Comparison of ENCODE assay signal across 1 fruit fly cellular context in genomic region chr3L:11554338-11554737, dm6.
TF ChIP-seq lines count a peak whose summit lies in the region.

No protein-coding gene starts in this region.

TF ChIP-seq in whole organism, embryonic, 481 proteins besides CTCF, POLR2A, EP300 and RAD21 (continued from another document and continues in another):
- TF ChIP-seq GATAe (GFP tag; conservative IDR thresholded peaks at IDR 0.05; lab: Robert Waterston, UW) = no peak
- peak; percentile 53; the same call in 2 of the 3 replicates for TF ChIP-seq Optix (GFP tag; IDR thresholded peaks at IDR 0.05; lab: Robert Waterston, UW)
- no peak for TF ChIP-seq CG15073 (GFP tag; optimal IDR thresholded peaks at IDR 0.05; lab: Kevin White, UChicago)
- no peak for TF ChIP-seq gt (GFP tag; IDR thresholded peaks at IDR 0.05; lab: Robert Waterston, UW)
- TF ChIP-seq Sox100B (GFP tag; optimal IDR thresholded peaks at IDR 0.05; lab: Kevin White, UChicago) = peak; percentile 83
- peak; percentile 63 for TF ChIP-seq caup (GFP tag; optimal IDR thresholded peaks at IDR 0.05; lab: Kevin White, UChicago; ENCODE audit: severe bottlenecking)
- peak; percentile 64 for TF ChIP-seq ewg (GFP tag; optimal IDR thresholded peaks at IDR 0.05; lab: Kevin White, UChicago)
- TF ChIP-seq CG1233 (GFP tag; optimal IDR thresholded peaks at IDR 0.05; lab: Kevin White, UChicago) = peak; percentile 81
- TF ChIP-seq nmo (GFP tag; optimal IDR thresholded peaks at IDR 0.05; lab: Kevin White, UChicago) = peak; percentile 89
- TF ChIP-seq phol (tag; optimal IDR thresholded peaks at IDR 0.05; lab: Kevin White, UChicago) = peak; percentile 91
- no peak for TF ChIP-seq usp (GFP tag; optimal IDR thresholded peaks at IDR 0.05; lab: Kevin White, UChicago)
- TF ChIP-seq knrl (GFP tag; IDR thresholded peaks at IDR 0.05; lab: Robert Waterston, UW; ENCODE audit: partially characterized antibody) = no peak
- peak; percentile 96 for TF ChIP-seq CG14710 (tag; optimal IDR thresholded peaks at IDR 0.05; lab: Kevin White, UChicago)
- peak; percentile 91 for TF ChIP-seq Med (GFP tag; lab: Kevin White, UChicago)
- no peak for TF ChIP-seq Trl (optimal IDR thresholded peaks at IDR 0.05; lab: Kevin White, UChicago)
- peak; percentile 73 for TF ChIP-seq Trl (GFP tag; optimal IDR thresholded peaks at IDR 0.05; lab: Kevin White, UChicago)
- TF ChIP-seq CG8290 (GFP tag; optimal IDR thresholded peaks at IDR 0.05; lab: Kevin White, UChicago) = peak; percentile 87
- TF ChIP-seq CG8290 (tag; optimal IDR thresholded peaks at IDR 0.05; lab: Kevin White, UChicago) = peak; percentile 48 to 67
- TF ChIP-seq sr (GFP tag; IDR thresholded peaks at IDR 0.05; lab: Robert Waterston, UW) = no peak
- TF ChIP-seq ham (GFP tag; IDR thresholded peaks at IDR 0.05; lab: Robert Waterston, UW) = no peak
- TF ChIP-seq repo (GFP tag; optimal IDR thresholded peaks at IDR 0.05; lab: Kevin White, UChicago) = peak; percentile 65
- TF ChIP-seq CG10654 (GFP tag; optimal IDR thresholded peaks at IDR 0.05; lab: Kevin White, UChicago) = peak; percentile 74
- TF ChIP-seq Ets65A (GFP tag; lab: Kevin White, UChicago) = peak; percentile 96
- no peak for TF ChIP-seq CG10543 (GFP tag; optimal IDR thresholded peaks at IDR 0.05; lab: Kevin White, UChicago)
- TF ChIP-seq CG11695 (GFP tag; IDR thresholded peaks at IDR 0.05; lab: Robert Waterston, UW) = peak; percentile 81
- peak; percentile 53 for TF ChIP-seq CG2120 (GFP tag; optimal IDR thresholded peaks at IDR 0.05; lab: Kevin White, UChicago)
- TF ChIP-seq C15 (GFP tag; IDR thresholded peaks at IDR 0.05; lab: Robert Waterston, UW) = 0 out of 3 replicates have a peak, but pooled peaks have one; percentile 7
- 0 out of 3 replicates have a peak, but pooled peaks have one; percentile 23 for TF ChIP-seq so (GFP tag; IDR thresholded peaks at IDR 0.05; lab: Robert Waterston, UW)
- peak; percentile 85 for TF ChIP-seq CG3407 (GFP tag; optimal IDR thresholded peaks at IDR 0.05; lab: Kevin White, UChicago)
- peak; percentile 76 for TF ChIP-seq CG10462 (GFP tag; optimal IDR thresholded peaks at IDR 0.05; lab: Kevin White, UChicago)
- no peak for TF ChIP-seq CG6791 (GFP tag; IDR thresholded peaks at IDR 0.05; lab: Robert Waterston, UW; ENCODE audit: partially characterized antibody)
- TF ChIP-seq gsb-n (tag; optimal IDR thresholded peaks at IDR 0.05; lab: Kevin White, UChicago) = peak; percentile 91
- TF ChIP-seq CG9817 (tag; optimal IDR thresholded peaks at IDR 0.05; lab: Kevin White, UChicago) = no peak
- no peak for TF ChIP-seq Fer2 (tag; optimal IDR thresholded peaks at IDR 0.05; lab: Kevin White, UChicago)
- TF ChIP-seq CG4282 (GFP tag; optimal IDR thresholded peaks at IDR 0.05; lab: Kevin White, UChicago) = no peak
- peak; percentile 4 for TF ChIP-seq Hmx (GFP tag; optimal IDR thresholded peaks at IDR 0.05; lab: Kevin White, UChicago)
- TF ChIP-seq MBD-R2 (GFP tag; IDR thresholded peaks at IDR 0.05; lab: Robert Waterston, UW) = 0 out of 2 replicates have a peak, but pooled peaks have one; percentile 9
- no peak for TF ChIP-seq fru (optimal IDR thresholded peaks at IDR 0.05; lab: Kevin White, UChicago)
- TF ChIP-seq CG17568 (GFP tag; optimal IDR thresholded peaks at IDR 0.05; lab: Kevin White, UChicago) = peak; percentile 81
- TF ChIP-seq trem (tag; optimal IDR thresholded peaks at IDR 0.05; lab: Kevin White, UChicago) = peak; percentile 93
- TF ChIP-seq lola (GFP tag; optimal IDR thresholded peaks at IDR 0.05; lab: Kevin White, UChicago) = peak in 1 of 3 experiments; percentile 96
- no peak for TF ChIP-seq Oaz (GFP tag; IDR thresholded peaks at IDR 0.05; lab: Robert Waterston, UW)
- TF ChIP-seq CG4328 (GFP tag; optimal IDR thresholded peaks at IDR 0.05; lab: Kevin White, UChicago) = no peak
- peak; percentile 72 for TF ChIP-seq CG18619 (GFP tag; optimal IDR thresholded peaks at IDR 0.05; lab: Kevin White, UChicago)
- peak; percentile 20 for TF ChIP-seq mam (GFP tag; optimal IDR thresholded peaks at IDR 0.05; lab: Kevin White, UChicago)
- peak; percentile 98 for TF ChIP-seq ac (GFP tag; optimal IDR thresholded peaks at IDR 0.05; lab: Kevin White, UChicago)
- peak; percentile 89 for TF ChIP-seq CG4820 (GFP tag; optimal IDR thresholded peaks at IDR 0.05; lab: Kevin White, UChicago)
- peak; percentile 88 for TF ChIP-seq NC2β (GFP tag; optimal IDR thresholded peaks at IDR 0.05; lab: Kevin White, UChicago)
- peak; percentile 82 for TF ChIP-seq CG13775 (GFP tag; optimal IDR thresholded peaks at IDR 0.05; lab: Kevin White, UChicago)
- no peak for TF ChIP-seq CkIIα-i1 (GFP tag; IDR thresholded peaks at IDR 0.05; lab: Robert Waterston, UW)
- TF ChIP-seq corto (GFP tag; optimal IDR thresholded peaks at IDR 0.05; lab: Kevin White, UChicago) = no peak
- peak; percentile 85 for TF ChIP-seq CG5245 (GFP tag; optimal IDR thresholded peaks at IDR 0.05; lab: Kevin White, UChicago)
- peak; percentile 90 for TF ChIP-seq CG10267 (tag; optimal IDR thresholded peaks at IDR 0.05; lab: Kevin White, UChicago)
- TF ChIP-seq dati (GFP tag; IDR thresholded peaks at IDR 0.05; lab: Robert Waterston, UW) = peak; percentile 54; the same call in 1 of the 2 replicates
- no peak for TF ChIP-seq hkb (optimal IDR thresholded peaks at IDR 0.05; lab: Kevin White, UChicago)
- peak; percentile 83 for TF ChIP-seq hkb (GFP tag; IDR thresholded peaks at IDR 0.05; lab: Robert Waterston, UW)
- TF ChIP-seq HmgD (GFP tag; optimal IDR thresholded peaks at IDR 0.05; lab: Kevin White, UChicago) = no peak
- no peak for TF ChIP-seq hbn (GFP tag; IDR thresholded peaks at IDR 0.05; lab: Robert Waterston, UW; ENCODE audit: partially characterized antibody)
- TF ChIP-seq zfh2 (GFP tag; optimal IDR thresholded peaks at IDR 0.05; lab: Kevin White, UChicago) = no peak
- TF ChIP-seq chif (GFP tag; optimal IDR thresholded peaks at IDR 0.05; lab: Kevin White, UChicago) = peak; percentile 83 to 90
- peak; percentile 84 for TF ChIP-seq CG6813 (GFP tag; optimal IDR thresholded peaks at IDR 0.05; lab: Kevin White, UChicago)
- TF ChIP-seq Max (GFP tag; optimal IDR thresholded peaks at IDR 0.05; lab: Kevin White, UChicago) = peak; percentile 84
- peak in 1 of 2 experiments; percentile 76 for TF ChIP-seq Eip74EF (GFP tag; optimal IDR thresholded peaks at IDR 0.05; lab: Kevin White, UChicago)
- TF ChIP-seq oc (tag; optimal IDR thresholded peaks at IDR 0.05; lab: Kevin White, UChicago) = peak; percentile 80
- TF ChIP-seq cg (GFP tag; optimal IDR thresholded peaks at IDR 0.05; lab: Kevin White, UChicago) = no peak
- TF ChIP-seq ara (GFP tag; IDR thresholded peaks at IDR 0.05; lab: Robert Waterston, UW) = peak; percentile 96
- peak; percentile 55 for TF ChIP-seq CG2116 (GFP tag; optimal IDR thresholded peaks at IDR 0.05; lab: Kevin White, UChicago)
- TF ChIP-seq nom (GFP tag; optimal IDR thresholded peaks at IDR 0.05; lab: Kevin White, UChicago) = peak; percentile 26
- peak; percentile 48 for TF ChIP-seq CG12299 (tag; optimal IDR thresholded peaks at IDR 0.05; lab: Kevin White, UChicago)
- TF ChIP-seq Usf (GFP tag; optimal IDR thresholded peaks at IDR 0.05; lab: Kevin White, UChicago) = peak; percentile 70
- TF ChIP-seq Jarid2 (GFP tag; optimal IDR thresholded peaks at IDR 0.05; lab: Kevin White, UChicago) = no peak
- 0 out of 3 replicates have a peak, but pooled peaks have one; percentile 21 for TF ChIP-seq CG2889 (GFP tag; IDR thresholded peaks at IDR 0.05; lab: Robert Waterston, UW)
- peak; percentile 56; the same call in 1 of the 2 replicates for TF ChIP-seq stc (GFP tag; IDR thresholded peaks at IDR 0.05; lab: Robert Waterston, UW)
- peak; percentile 69; the same call in 1 of the 2 replicates for TF ChIP-seq danr (GFP tag; IDR thresholded peaks at IDR 0.05; lab: Robert Waterston, UW)
- TF ChIP-seq btn (GFP tag; optimal IDR thresholded peaks at IDR 0.05; lab: Kevin White, UChicago) = peak; percentile 46
- peak; percentile 58 for TF ChIP-seq Kr (GFP tag; optimal IDR thresholded peaks at IDR 0.05; lab: Kevin White, UChicago)
- TF ChIP-seq D (optimal IDR thresholded peaks at IDR 0.05; lab: Kevin White, UChicago) = no peak
- TF ChIP-seq D (GFP tag; optimal IDR thresholded peaks at IDR 0.05; lab: Kevin White, UChicago) = peak; percentile 89
- TF ChIP-seq CG17328 (GFP tag; IDR thresholded peaks at IDR 0.05; lab: Robert Waterston, UW) = peak; percentile 83
- no peak for TF ChIP-seq Doc3 (GFP tag; IDR thresholded peaks at IDR 0.05; lab: Robert Waterston, UW; ENCODE audit: partially characterized antibody)
- no peak for TF ChIP-seq sna (GFP tag; IDR thresholded peaks at IDR 0.05; lab: Robert Waterston, UW; ENCODE audit: partially characterized antibody)
- peak; percentile 90 for TF ChIP-seq az2 (GFP tag; optimal IDR thresholded peaks at IDR 0.05; lab: Kevin White, UChicago)
- peak; percentile 89 for TF ChIP-seq zf30C (GFP tag; optimal IDR thresholded peaks at IDR 0.05; lab: Kevin White, UChicago)
- no peak for TF ChIP-seq CG6765 (GFP tag; optimal IDR thresholded peaks at IDR 0.05; lab: Kevin White, UChicago)
- TF ChIP-seq pita (GFP tag; optimal IDR thresholded peaks at IDR 0.05; lab: Kevin White, UChicago) = no peak
- TF ChIP-seq CG4360 (GFP tag; IDR thresholded peaks at IDR 0.05; lab: Robert Waterston, UW) = peak; percentile 56; the same call in 1 of the 2 replicates
- TF ChIP-seq CG2875 (GFP tag; optimal IDR thresholded peaks at IDR 0.05; lab: Kevin White, UChicago) = peak; percentile 78
- peak; percentile 65 for TF ChIP-seq CG12236 (GFP tag; optimal IDR thresholded peaks at IDR 0.05; lab: Kevin White, UChicago)
- TF ChIP-seq Dref (GFP tag; IDR thresholded peaks at IDR 0.05; lab: Robert Waterston, UW) = no peak
- TF ChIP-seq stwl (tag; optimal IDR thresholded peaks at IDR 0.05; lab: Kevin White, UChicago) = peak; percentile 74
- peak; percentile 36; the same call in 1 of the 3 replicates for TF ChIP-seq Aef1 (GFP tag; IDR thresholded peaks at IDR 0.05; lab: Robert Waterston, UW)
- peak; percentile 77 for TF ChIP-seq kni (GFP tag; optimal IDR thresholded peaks at IDR 0.05; lab: Kevin White, UChicago)
- TF ChIP-seq CG1603 (tag; optimal IDR thresholded peaks at IDR 0.05; lab: Kevin White, UChicago) = peak; percentile 92
- TF ChIP-seq CG11560 (tag; IDR thresholded peaks at IDR 0.05; lab: Robert Waterston, UW) = no peak
- TF ChIP-seq CG3065 (GFP tag; optimal IDR thresholded peaks at IDR 0.05; lab: Kevin White, UChicago) = peak; percentile 73
- TF ChIP-seq abd-A (tag; optimal IDR thresholded peaks at IDR 0.05; lab: Kevin White, UChicago) = no peak
- TF ChIP-seq Hr78 (GFP tag; optimal IDR thresholded peaks at IDR 0.05; lab: Kevin White, UChicago) = peak in 1 of 2 experiments; percentile 60
- peak; percentile 96 for TF ChIP-seq CG18262 (tag; optimal IDR thresholded peaks at IDR 0.05; lab: Kevin White, UChicago)
- TF ChIP-seq CG8359 (GFP tag; optimal IDR thresholded peaks at IDR 0.05; lab: Kevin White, UChicago; ENCODE audit: borderline replicate concordance) = peak; percentile 78
- TF ChIP-seq CG8281 (tag; optimal IDR thresholded peaks at IDR 0.05; lab: Kevin White, UChicago) = peak; percentile 42
- no peak for TF ChIP-seq CG6175 (GFP tag; IDR thresholded peaks at IDR 0.05; lab: Robert Waterston, UW)
- peak; percentile 62 for TF ChIP-seq CG14014 (GFP tag; IDR thresholded peaks at IDR 0.05; lab: Robert Waterston, UW)
- TF ChIP-seq Vsx1 (GFP tag; optimal IDR thresholded peaks at IDR 0.05; lab: Kevin White, UChicago) = peak; percentile 59
- TF ChIP-seq Fer1 (GFP tag; optimal IDR thresholded peaks at IDR 0.05; lab: Kevin White, UChicago) = peak; percentile 8
- peak; percentile 37 for TF ChIP-seq crc (GFP tag; optimal IDR thresholded peaks at IDR 0.05; lab: Kevin White, UChicago)
- TF ChIP-seq nerfin-1 (tag; optimal IDR thresholded peaks at IDR 0.05; lab: Kevin White, UChicago) = peak; percentile 79
- TF ChIP-seq CG3281 (GFP tag; optimal IDR thresholded peaks at IDR 0.05; lab: Kevin White, UChicago) = peak; percentile 50
- no peak for TF ChIP-seq CG42726 (GFP tag; IDR thresholded peaks at IDR 0.05; lab: Robert Waterston, UW; ENCODE audit: partially characterized antibody)
- peak; percentile 13 for TF ChIP-seq Sry-δ (GFP tag; optimal IDR thresholded peaks at IDR 0.05; lab: Kevin White, UChicago)
- peak; percentile 80 for TF ChIP-seq CG18764 (GFP tag; optimal IDR thresholded peaks at IDR 0.05; lab: Kevin White, UChicago)
- TF ChIP-seq CG10366 (GFP tag; IDR thresholded peaks at IDR 0.05; lab: Robert Waterston, UW) = peak; percentile 73
- no peak for TF ChIP-seq eyg (GFP tag; optimal IDR thresholded peaks at IDR 0.05; lab: Kevin White, UChicago)
- no peak; the same call in 1 of the 2 replicates for TF ChIP-seq dan (GFP tag; IDR thresholded peaks at IDR 0.05; lab: Robert Waterston, UW)
- peak; percentile 96 for TF ChIP-seq CG10979 (tag; optimal IDR thresholded peaks at IDR 0.05; lab: Kevin White, UChicago)
- peak; percentile 70 for TF ChIP-seq CG30020 (tag; optimal IDR thresholded peaks at IDR 0.05; lab: Kevin White, UChicago)
- TF ChIP-seq CG14441 (GFP tag; IDR thresholded peaks at IDR 0.05; lab: Robert Waterston, UW) = peak; percentile 68
- peak; percentile 72 for TF ChIP-seq lmd (GFP tag; IDR thresholded peaks at IDR 0.05; lab: Robert Waterston, UW)
- peak; percentile 60 for TF ChIP-seq nau (GFP tag; optimal IDR thresholded peaks at IDR 0.05; lab: Kevin White, UChicago)
- no peak for TF ChIP-seq pan (optimal IDR thresholded peaks at IDR 0.05; lab: Kevin White, UChicago)
- peak in 1 of 2 experiments; percentile 76 for TF ChIP-seq pan (GFP tag; optimal IDR thresholded peaks at IDR 0.05 in 1 of 2, IDR thresholded peaks at IDR 0.05 in 1 of 2)
- TF ChIP-seq grau (tag; optimal IDR thresholded peaks at IDR 0.05; lab: Kevin White, UChicago) = peak; percentile 82
- peak; percentile 51 for TF ChIP-seq HLH54F (GFP tag; optimal IDR thresholded peaks at IDR 0.05; lab: Kevin White, UChicago)
- TF ChIP-seq CG7372 (GFP tag; IDR thresholded peaks at IDR 0.05; lab: Robert Waterston, UW) = peak; percentile 49; the same call in 1 of the 2 replicates
- peak; percentile 40; the same call in 1 of the 2 replicates for TF ChIP-seq E2f2 (GFP tag; IDR thresholded peaks at IDR 0.05; lab: Robert Waterston, UW)
- peak; percentile 12 for TF ChIP-seq CG9797 (GFP tag; optimal IDR thresholded peaks at IDR 0.05; lab: Kevin White, UChicago)
- TF ChIP-seq croc (GFP tag; conservative IDR thresholded peaks at IDR 0.05; lab: Robert Waterston, UW) = peak; percentile 79
- no peak for TF ChIP-seq pfk (GFP tag; optimal IDR thresholded peaks at IDR 0.05; lab: Kevin White, UChicago)
- no peak for TF ChIP-seq pzg (GFP tag; optimal IDR thresholded peaks at IDR 0.05; lab: Kevin White, UChicago)
- peak; percentile 66 for TF ChIP-seq pnt (GFP tag; optimal IDR thresholded peaks at IDR 0.05; lab: Kevin White, UChicago)
- peak; percentile 58 for TF ChIP-seq CG31388 (GFP tag; optimal IDR thresholded peaks at IDR 0.05; lab: Kevin White, UChicago)
